Worm (Caenorhabditis elegans) whole organism, young adult: ENCODE results near the gene K10D6.3.
A peak's percentile ranks its signal among the peaks of the same experiment; 100 is the strongest.

Experiments
- C06A6.2 ChIP-seq: fragments of 200-800 bp; sonication (Bioruptor generic); conservative IDR thresholded peaks from 2 replicates; pipeline ENCODE4 v1.3.6; 2022; ENCODE audit warnings: missing genetic modification characterization, missing compliant biosample characterization
- Y56A3A.18 ChIP-seq: fragments of 200-800 bp; sonication (Bioruptor generic); IDR thresholded peaks from 2 replicates; pipeline ENCODE4 v1.3.6; 2022; ENCODE audit warnings: missing genetic modification reagents, missing genetic modification characterization, missing compliant biosample characterization
- Y95B8A.8 ChIP-seq: fragments of 200-800 bp; sonication (Bioruptor generic); IDR thresholded peaks from 2 replicates; pipeline ENCODE4 v1.3.6; 2022; ENCODE audit warnings: missing genetic modification reagents, missing genetic modification characterization, missing compliant biosample characterization
- cebp-1 ChIP-seq, 2 experiments: fragments of 200-800 bp in 1 of 2; sonication (Bioruptor generic) in 1 of 2; sonication (generic microtip) in 1 of 2; IDR thresholded peaks in 1 of 2; optimal IDR thresholded peaks in 1 of 2; 2 replicates each; pipeline versions ENCODE4 v1.3.6 to Lab custom; 2017 to 2022; ENCODE audit warnings: missing compliant biosample characterization in 2 of 2, missing genetic modification characterization in 2 of 2, mild to moderate bottlenecking in 1 of 2, missing genetic modification reagents in 1 of 2, moderate library complexity in 1 of 2
- dpl-1 ChIP-seq: fragments of 150-350 bp; optimal IDR thresholded peaks from 2 replicates; lab custom pipeline; 2014; ENCODE audit warnings: missing biosample characterization, missing genetic modification reagents, missing genetic modification characterization
- him-1 ChIP-seq: sonication (generic microtip); optimal IDR thresholded peaks from 2 replicates; lab custom pipeline; 2016; ENCODE audit warnings: missing genotype, missing genetic modification reagents, missing genetic modification characterization, missing compliant biosample characterization
- hlh-26 ChIP-seq: fragments of 200-800 bp; sonication (Bioruptor generic); conservative IDR thresholded peaks from 2 replicates; pipeline ENCODE4 v1.3.6; 2022; ENCODE audit warnings: missing genetic modification reagents, missing genetic modification characterization, missing compliant biosample characterization
- hmg-1.2 ChIP-seq: fragments of 200-800 bp; sonication (Bioruptor generic); IDR thresholded peaks from 2 replicates; pipeline ENCODE4 v1.3.6; 2022; ENCODE audit warnings: missing genetic modification reagents, missing genetic modification characterization, missing compliant biosample characterization
- hrde-1 ChIP-seq: sonication (generic microtip); optimal IDR thresholded peaks from 2 replicates; lab custom pipeline; 2016; ENCODE audit warnings: missing genetic modification characterization, mild to moderate bottlenecking, missing compliant biosample characterization, moderate library complexity, missing genotype, missing genetic modification reagents, borderline replicate concordance
- madf-6 ChIP-seq: fragments of 200-800 bp; sonication (Bioruptor generic); IDR thresholded peaks from 2 replicates; pipeline ENCODE4 v1.3.6; 2022; ENCODE audit warnings: missing genetic modification reagents, missing genetic modification characterization, missing compliant biosample characterization
- pha-4 ChIP-seq: fragments of 150-350 bp; sonication (generic microtip); optimal IDR thresholded peaks from 2 replicates; lab custom pipeline; 2014; ENCODE audit warnings: missing biosample characterization, missing genetic modification reagents, missing genetic modification characterization
- snpc-4 ChIP-seq, 5 experiments: fragments of 150-350 bp in 1 of 5; sonication (generic microtip) in 4 of 5; optimal IDR thresholded peaks; 2 replicates each; lab custom pipeline; 2014 to 2018; ENCODE audit warnings: missing genetic modification characterization in 5 of 5, missing biosample characterization in 3 of 5, antibody characterized with exemption in 2 of 5, mild to moderate bottlenecking in 2 of 5, missing compliant biosample characterization in 2 of 5, missing genotype in 2 of 5, moderate library complexity in 2 of 5, missing genetic modification reagents in 1 of 5
- unc-62 ChIP-seq: fragments of 150-350 bp; optimal IDR thresholded peaks from 2 replicates; lab custom pipeline; 2014; ENCODE audit warnings: missing biosample characterization, missing genetic modification reagents, missing genetic modification characterization

DNA sequence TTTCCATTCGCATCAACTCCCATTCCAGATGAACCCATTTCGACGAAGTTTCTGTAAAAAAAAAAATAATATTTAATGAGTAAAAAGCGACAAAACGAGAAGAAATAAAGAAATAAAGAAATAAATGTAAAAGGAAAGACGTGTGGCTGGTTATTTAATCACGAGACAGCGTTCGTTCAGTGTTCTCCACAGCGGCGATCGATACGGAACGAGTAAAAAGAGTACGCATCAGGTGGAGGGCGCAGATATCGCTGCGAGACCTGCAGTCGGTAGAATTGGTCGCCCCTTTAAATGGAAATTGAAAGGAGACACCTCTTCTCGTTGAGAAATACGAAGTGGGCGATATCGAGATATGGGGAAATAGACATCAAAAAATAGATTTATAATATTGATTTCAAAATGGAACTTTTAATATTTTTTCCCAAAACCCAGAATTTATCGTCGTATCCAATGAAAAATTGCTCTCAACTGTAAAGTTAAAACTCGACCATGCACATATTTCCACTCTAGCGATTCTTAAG is 28.3 kb downstream of the K10D6.3 start, which contains the start of gene pqn-70:
- TF ChIP-seq hmg-1.2 (GFP tag; lab: Robert Waterston, UW) = peak; percentile 94
- 0 out of 2 replicates have a peak, but pooled peaks have one; percentile 22 for TF ChIP-seq C06A6.2
- no peak for TF ChIP-seq pha-4 (tag; lab: Kevin White, UChicago)
- 0 out of 2 replicates have a peak, but pooled peaks have one; percentile 7 for TF ChIP-seq Y95B8A.8 (GFP tag; lab: Robert Waterston, UW)
- TF ChIP-seq hlh-26 = no peak
- TF ChIP-seq madf-6 (GFP tag; lab: Robert Waterston, UW) = no peak; the same call in 1 of the 2 replicates
- TF ChIP-seq dpl-1 (GFP tag; lab: Kevin White, UChicago) = no peak
- TF ChIP-seq snpc-4 (GFP tag; optimal IDR thresholded peaks at IDR 0.05; lab: Kevin White, UChicago) = peak; percentile 13
- peak in 3 of 4 experiments; percentile 32 to 69 (median 65) for TF ChIP-seq snpc-4 (tag; optimal IDR thresholded peaks at IDR 0.05; lab: Kevin White, UChicago)
- TF ChIP-seq Y56A3A.18 (GFP tag; lab: Robert Waterston, UW) = no peak
- no peak for TF ChIP-seq him-1 (tag; lab: Kevin White, UChicago)
- TF ChIP-seq unc-62 (GFP tag; lab: Kevin White, UChicago) = no peak
- TF ChIP-seq cebp-1 (GFP tag; IDR thresholded peaks at IDR 0.05; lab: Robert Waterston, UW) = peak; percentile 8; the same call in 1 of the 2 replicates
- no peak for TF ChIP-seq cebp-1 (tag; optimal IDR thresholded peaks at IDR 0.05; lab: Kevin White, UChicago)
- TF ChIP-seq hrde-1 (tag; lab: Kevin White, UChicago) = no peak
